ENCODE assay signal across 2 fruit fly cellular contexts in the genomic region with DNA sequence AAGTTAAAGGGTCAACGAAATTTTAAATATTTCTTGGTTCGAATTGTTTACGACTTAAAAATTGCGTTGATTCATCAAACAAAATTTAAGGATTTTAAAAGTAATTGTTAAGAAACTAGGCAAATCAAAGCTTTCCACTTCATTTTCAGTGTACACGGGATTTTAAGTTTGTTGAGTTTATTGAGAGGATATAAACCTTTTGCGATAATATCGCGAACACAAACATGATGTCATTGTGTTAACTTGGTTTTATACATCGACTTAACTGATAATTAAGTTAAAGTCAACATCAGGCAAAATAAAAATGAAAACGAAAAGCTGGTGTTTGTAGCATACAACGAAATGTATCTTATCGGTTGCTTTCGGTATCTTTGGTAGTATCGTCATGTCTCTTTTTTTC.
TF ChIP-seq lines count a peak whose summit lies in the region.

No protein-coding gene starts in this region.

TF ChIP-seq in whole organism, embryonic, 481 proteins besides CTCF, POLR2A, EP300 and RAD21 (continued from another document):
- no peak for TF ChIP-seq Hmx (GFP tag; optimal IDR thresholded peaks at IDR 0.05; lab: Kevin White, UChicago)
- TF ChIP-seq CG11504 (tag; optimal IDR thresholded peaks at IDR 0.05; lab: Kevin White, UChicago): no peak
- TF ChIP-seq CG6689 (GFP tag; IDR thresholded peaks at IDR 0.05; lab: Robert Waterston, UW): no peak
- TF ChIP-seq CG30020 (tag; optimal IDR thresholded peaks at IDR 0.05; lab: Kevin White, UChicago): no peak
- TF ChIP-seq caup (GFP tag; optimal IDR thresholded peaks at IDR 0.05; lab: Kevin White, UChicago; ENCODE audit: severe bottlenecking): no peak
- TF ChIP-seq CG9609 (GFP tag; optimal IDR thresholded peaks at IDR 0.05; lab: Kevin White, UChicago): no peak
- no peak for TF ChIP-seq CG32772 (GFP tag; IDR thresholded peaks at IDR 0.05; lab: Robert Waterston, UW)
- no peak for TF ChIP-seq Sry-δ (GFP tag; optimal IDR thresholded peaks at IDR 0.05; lab: Kevin White, UChicago)
- no peak for TF ChIP-seq CG2120 (GFP tag; optimal IDR thresholded peaks at IDR 0.05; lab: Kevin White, UChicago)
- no peak for TF ChIP-seq Six4 (GFP tag; optimal IDR thresholded peaks at IDR 0.05; lab: Kevin White, UChicago)
- TF ChIP-seq lola (GFP tag; optimal IDR thresholded peaks at IDR 0.05; lab: Kevin White, UChicago): no peak
- no peak for TF ChIP-seq D19B (GFP tag; optimal IDR thresholded peaks at IDR 0.05; lab: Kevin White, UChicago)
- no peak for TF ChIP-seq peb (GFP tag; IDR thresholded peaks at IDR 0.05; lab: Robert Waterston, UW)
- peak; percentile 27 for TF ChIP-seq CG2678 (tag; optimal IDR thresholded peaks at IDR 0.05; lab: Kevin White, UChicago)
- peak; percentile 27 for TF ChIP-seq CG15514 (GFP tag; optimal IDR thresholded peaks at IDR 0.05; lab: Kevin White, UChicago)
- no peak for TF ChIP-seq Ada2b (GFP tag; IDR thresholded peaks at IDR 0.05; lab: Robert Waterston, UW)
- no peak for TF ChIP-seq NC2β (GFP tag; optimal IDR thresholded peaks at IDR 0.05; lab: Kevin White, UChicago)
- TF ChIP-seq Hr39 (optimal IDR thresholded peaks at IDR 0.05; lab: Kevin White, UChicago): no peak
- TF ChIP-seq crp (GFP tag; optimal IDR thresholded peaks at IDR 0.05; lab: Kevin White, UChicago): no peak
- TF ChIP-seq tgo (GFP tag; IDR thresholded peaks at IDR 0.05; lab: Robert Waterston, UW): no peak
- no peak for TF ChIP-seq cad (GFP tag; optimal IDR thresholded peaks at IDR 0.05; lab: Kevin White, UChicago)
- peak; percentile 22 for TF ChIP-seq lab (GFP tag; optimal IDR thresholded peaks at IDR 0.05; lab: Kevin White, UChicago)
- no peak for TF ChIP-seq gsb (GFP tag; IDR thresholded peaks at IDR 0.05; lab: Robert Waterston, UW)
- no peak for TF ChIP-seq MESR4 (GFP tag; optimal IDR thresholded peaks at IDR 0.05; lab: Kevin White, UChicago)
- TF ChIP-seq ERR (GFP tag; optimal IDR thresholded peaks at IDR 0.05; lab: Kevin White, UChicago): no peak
- TF ChIP-seq CG8944 (GFP tag; optimal IDR thresholded peaks at IDR 0.05; lab: Kevin White, UChicago): no peak
- TF ChIP-seq chinmo (GFP tag; IDR thresholded peaks at IDR 0.05; lab: Robert Waterston, UW; ENCODE audit: partially characterized antibody): no peak

TF ChIP-seq in whole organism, prepupa, 60 proteins besides CTCF, POLR2A, EP300 and RAD21 (continued from another document):
- TF ChIP-seq Smox (GFP tag; optimal IDR thresholded peaks at IDR 0.05; lab: Kevin White, UChicago) (no peak), lz (GFP tag; optimal IDR thresholded peaks at IDR 0.05; lab: Kevin White, UChicago) (no peak), Met (GFP tag; optimal IDR thresholded peaks at IDR 0.05; lab: Kevin White, UChicago) (no peak), Eip93F (GFP tag; optimal IDR thresholded peaks at IDR 0.05; lab: Kevin White, UChicago) (no peak), spab (GFP tag; optimal IDR thresholded peaks at IDR 0.05; lab: Kevin White, UChicago) (no peak)
